5 fruit fly cellular contexts compared by ENCODE assay signal in genomic region chrX:21519168-21519671, dm6.
TF ChIP-seq lines count a peak whose summit lies in the region.

TSS of gene Cyp6t1 (minus strand) at chrX:21519218.

- no peak for TF ChIP-seq CTCF in whole organism, embryonic (GFP tag; optimal IDR thresholded peaks at IDR 0.05; lab: Kevin White, UChicago)

TF ChIP-seq in whole organism, adult, 20 proteins besides CTCF, POLR2A, EP300 and RAD21 (continues in another document):
- peak; percentile 44 for TF ChIP-seq kay (GFP tag; lab: Kevin White, UChicago; ENCODE audit: borderline replicate concordance)
- TF ChIP-seq tj (GFP tag; optimal IDR thresholded peaks at IDR 0.05; lab: Kevin White, UChicago): peak; percentile 55
- TF ChIP-seq cnc (optimal IDR thresholded peaks at IDR 0.05; lab: Kevin White, UChicago): no peak
- peak; percentile 90 for TF ChIP-seq CG11617 (GFP tag; optimal IDR thresholded peaks at IDR 0.05; lab: Kevin White, UChicago)
- TF ChIP-seq Clk (GFP tag; optimal IDR thresholded peaks at IDR 0.05; lab: Kevin White, UChicago): peak; percentile 18
- peak; percentile 11 for TF ChIP-seq CG12768 (GFP tag; optimal IDR thresholded peaks at IDR 0.05; lab: Kevin White, UChicago)
- peak; percentile 68 for TF ChIP-seq pad (GFP tag; optimal IDR thresholded peaks at IDR 0.05; lab: Kevin White, UChicago)
- no peak for TF ChIP-seq cic (GFP tag; optimal IDR thresholded peaks at IDR 0.05; lab: Kevin White, UChicago)
- TF ChIP-seq CG7045 (GFP tag; optimal IDR thresholded peaks at IDR 0.05; lab: Kevin White, UChicago): peak; percentile 69
- TF ChIP-seq Hr96 (GFP tag; optimal IDR thresholded peaks at IDR 0.05; lab: Kevin White, UChicago): peak; percentile 59
- TF ChIP-seq Crg-1 (GFP tag; optimal IDR thresholded peaks at IDR 0.05; lab: Kevin White, UChicago): no peak
- peak; percentile 59 for TF ChIP-seq CG5204 (GFP tag; optimal IDR thresholded peaks at IDR 0.05; lab: Kevin White, UChicago)
- peak; percentile 66 for TF ChIP-seq CG7101 (tag; optimal IDR thresholded peaks at IDR 0.05; lab: Kevin White, UChicago)
- TF ChIP-seq bab1 (GFP tag; optimal IDR thresholded peaks at IDR 0.05; lab: Kevin White, UChicago): peak; percentile 76
- TF ChIP-seq CG1620 (GFP tag; optimal IDR thresholded peaks at IDR 0.05; lab: Kevin White, UChicago): peak; percentile 52
- peak; percentile 41 for TF ChIP-seq toe (GFP tag; optimal IDR thresholded peaks at IDR 0.05; lab: Kevin White, UChicago)
- TF ChIP-seq CG14711 (tag; optimal IDR thresholded peaks at IDR 0.05; lab: Kevin White, UChicago): peak; percentile 70
- TF ChIP-seq Mnt (GFP tag; optimal IDR thresholded peaks at IDR 0.05; lab: Kevin White, UChicago): peak; percentile 26

TF ChIP-seq in whole organism, embryonic, 481 proteins besides CTCF, POLR2A, EP300 and RAD21 (continues in another document):
- TF ChIP-seq CG32772 (GFP tag; IDR thresholded peaks at IDR 0.05; lab: Robert Waterston, UW) (no peak), E2f2 (GFP tag; IDR thresholded peaks at IDR 0.05; lab: Robert Waterston, UW) (no peak), vvl (GFP tag; IDR thresholded peaks at IDR 0.05; lab: Robert Waterston, UW) (no peak), Dek (tag; optimal IDR thresholded peaks at IDR 0.05; lab: Kevin White, UChicago) (no peak), lola (GFP tag; optimal IDR thresholded peaks at IDR 0.05; lab: Kevin White, UChicago) (no peak), stwl (tag; optimal IDR thresholded peaks at IDR 0.05; lab: Kevin White, UChicago) (no peak), Atf6 (GFP tag; IDR thresholded peaks at IDR 0.05; lab: Robert Waterston, UW) (no peak), sens (GFP tag; lab: Kevin White, UChicago) (peak; percentile 78), Ets65A (GFP tag; lab: Kevin White, UChicago) (no peak), TFAM (GFP tag; optimal IDR thresholded peaks at IDR 0.05; lab: Kevin White, UChicago) (no peak), HmgZ (tag; optimal IDR thresholded peaks at IDR 0.05; lab: Kevin White, UChicago) (no peak), pzg (GFP tag; optimal IDR thresholded peaks at IDR 0.05; lab: Kevin White, UChicago) (no peak), CG2875 (GFP tag; optimal IDR thresholded peaks at IDR 0.05; lab: Kevin White, UChicago) (no peak), knrl (GFP tag; IDR thresholded peaks at IDR 0.05; lab: Robert Waterston, UW; ENCODE audit: partially characterized antibody) (no peak), CG12155 (GFP tag; optimal IDR thresholded peaks at IDR 0.05; lab: Kevin White, UChicago) (no peak), CG11504 (tag; optimal IDR thresholded peaks at IDR 0.05; lab: Kevin White, UChicago) (peak; percentile 50), CG15269 (tag; optimal IDR thresholded peaks at IDR 0.05; lab: Kevin White, UChicago) (peak; percentile 32), Drgx (GFP tag; IDR thresholded peaks at IDR 0.05; lab: Robert Waterston, UW) (no peak), ftz-f1 (GFP tag; optimal IDR thresholded peaks at IDR 0.05; lab: Kevin White, UChicago) (no peak), CG8359 (GFP tag; optimal IDR thresholded peaks at IDR 0.05; lab: Kevin White, UChicago; ENCODE audit: borderline replicate concordance) (no peak)

TF ChIP-seq in whole organism, prepupa, 60 proteins besides CTCF, POLR2A, EP300 and RAD21 (continues in another document):
- TF ChIP-seq salr (GFP tag; optimal IDR thresholded peaks at IDR 0.05; lab: Kevin White, UChicago) (peak in 1 of 2 experiments; percentile 35), CG4318 (GFP tag; optimal IDR thresholded peaks at IDR 0.05; lab: Kevin White, UChicago) (peak; percentile 24), CG9139 (GFP tag; optimal IDR thresholded peaks at IDR 0.05; lab: Kevin White, UChicago) (no peak), svp (GFP tag; lab: Kevin White, UChicago) (peak; percentile 81), achi (GFP tag; optimal IDR thresholded peaks at IDR 0.05; lab: Kevin White, UChicago) (peak; percentile 33), CG8632 (GFP tag; optimal IDR thresholded peaks at IDR 0.05; lab: Kevin White, UChicago) (peak; percentile 28), CG16779 (tag; optimal IDR thresholded peaks at IDR 0.05; lab: Kevin White, UChicago) (no peak), CG6792 (GFP tag; optimal IDR thresholded peaks at IDR 0.05; lab: Kevin White, UChicago) (peak; percentile 36), esn (GFP tag; optimal IDR thresholded peaks at IDR 0.05; lab: Kevin White, UChicago) (peak; percentile 69), Ets96B (tag; optimal IDR thresholded peaks at IDR 0.05; lab: Kevin White, UChicago) (peak; percentile 28), Sox14 (GFP tag; optimal IDR thresholded peaks at IDR 0.05; lab: Kevin White, UChicago) (peak; percentile 37), CG11294 (GFP tag; IDR thresholded peaks at IDR 0.05; lab: Robert Waterston, UW) (no peak), Eip93F (GFP tag; optimal IDR thresholded peaks at IDR 0.05; lab: Kevin White, UChicago) (no peak), lz (GFP tag; optimal IDR thresholded peaks at IDR 0.05; lab: Kevin White, UChicago) (peak; percentile 56), Blimp-1 (GFP tag; optimal IDR thresholded peaks at IDR 0.05; lab: Kevin White, UChicago) (no peak), dsx (GFP tag; optimal IDR thresholded peaks at IDR 0.05; lab: Kevin White, UChicago; ENCODE audit: poor library complexity, severe bottlenecking) (no peak), fd85E (GFP tag; optimal IDR thresholded peaks at IDR 0.05; lab: Kevin White, UChicago) (no peak), Ets21C (GFP tag; optimal IDR thresholded peaks at IDR 0.05; lab: Kevin White, UChicago) (peak; percentile 32), CG6163 (GFP tag; IDR thresholded peaks at IDR 0.05; lab: Robert Waterston, UW) (no peak), CG10669 (GFP tag; optimal IDR thresholded peaks at IDR 0.05; lab: Kevin White, UChicago) (peak; percentile 14)

TF ChIP-seq in whole organism, pupa, 21 proteins besides CTCF, POLR2A, EP300 and RAD21:
- peak; percentile 62 for TF ChIP-seq Snoo (tag; optimal IDR thresholded peaks at IDR 0.05; lab: Kevin White, UChicago)
- TF ChIP-seq CG8301 (tag; optimal IDR thresholded peaks at IDR 0.05; lab: Kevin White, UChicago): peak; percentile 23
- TF ChIP-seq CG9948 (tag; optimal IDR thresholded peaks at IDR 0.05; lab: Kevin White, UChicago): peak; percentile 45
- TF ChIP-seq CG8159 (tag; optimal IDR thresholded peaks at IDR 0.05; lab: Kevin White, UChicago): peak; percentile 51
- TF ChIP-seq Pif1A (GFP tag; optimal IDR thresholded peaks at IDR 0.05; lab: Kevin White, UChicago): no peak
- TF ChIP-seq CG14655 (GFP tag; optimal IDR thresholded peaks at IDR 0.05; lab: Kevin White, UChicago): peak; percentile 57
- no peak for TF ChIP-seq CG13204 (GFP tag; optimal IDR thresholded peaks at IDR 0.05; lab: Kevin White, UChicago)
- peak; percentile 3 for TF ChIP-seq Pif1B (GFP tag; optimal IDR thresholded peaks at IDR 0.05; lab: Kevin White, UChicago)
- peak; percentile 34 for TF ChIP-seq CG17806 (tag; optimal IDR thresholded peaks at IDR 0.05; lab: Kevin White, UChicago)
- TF ChIP-seq CG34367 (tag; optimal IDR thresholded peaks at IDR 0.05; lab: Kevin White, UChicago): no peak
- no peak for TF ChIP-seq fd96Ca (GFP tag; IDR thresholded peaks at IDR 0.05; lab: Robert Waterston, UW)
- peak; percentile 47 for TF ChIP-seq CG15710 (tag; optimal IDR thresholded peaks at IDR 0.05; lab: Kevin White, UChicago)

TF ChIP-seq in whole organism, wandering third instar larva, 38 proteins besides CTCF, POLR2A, EP300 and RAD21:
- TF ChIP-seq Sp1 (GFP tag; optimal IDR thresholded peaks at IDR 0.05; lab: Kevin White, UChicago): peak; percentile 52
- peak; percentile 35 for TF ChIP-seq ey (GFP tag; optimal IDR thresholded peaks at IDR 0.05; lab: Kevin White, UChicago)
- TF ChIP-seq rgr (GFP tag; optimal IDR thresholded peaks at IDR 0.05; lab: Kevin White, UChicago): peak; percentile 56
- peak; percentile 49 for TF ChIP-seq HLH106 (tag; optimal IDR thresholded peaks at IDR 0.05; lab: Kevin White, UChicago)
- TF ChIP-seq OdsH (GFP tag; optimal IDR thresholded peaks at IDR 0.05; lab: Kevin White, UChicago): peak; percentile 56
- peak; percentile 32 for TF ChIP-seq br (GFP tag; optimal IDR thresholded peaks at IDR 0.05; lab: Kevin White, UChicago)
- TF ChIP-seq Hnf4 (GFP tag; optimal IDR thresholded peaks at IDR 0.05; lab: Kevin White, UChicago): peak; percentile 15
- peak in 1 of 2 experiments; percentile 8 for TF ChIP-seq foxo (GFP tag; optimal IDR thresholded peaks at IDR 0.05; lab: Kevin White, UChicago)
- TF ChIP-seq Dfd (GFP tag; optimal IDR thresholded peaks at IDR 0.05; lab: Kevin White, UChicago): no peak
- TF ChIP-seq jim (GFP tag; optimal IDR thresholded peaks at IDR 0.05; lab: Kevin White, UChicago): no peak
- no peak for TF ChIP-seq usp (GFP tag; optimal IDR thresholded peaks at IDR 0.05; lab: Kevin White, UChicago)
- no peak for TF ChIP-seq Abd-B (GFP tag; optimal IDR thresholded peaks at IDR 0.05; lab: Kevin White, UChicago)
- peak; percentile 47 for TF ChIP-seq psq (GFP tag; optimal IDR thresholded peaks at IDR 0.05; lab: Kevin White, UChicago)
